Worm (Caenorhabditis elegans): ENCODE data around the gene kcc-1.
"Not testable (repeated sequence)": the region's sequence is repeated elsewhere in the genome, so short reads cannot be mapped to it uniquely, and the experiment has no call there.

The kcc-1 gene

DNA sequence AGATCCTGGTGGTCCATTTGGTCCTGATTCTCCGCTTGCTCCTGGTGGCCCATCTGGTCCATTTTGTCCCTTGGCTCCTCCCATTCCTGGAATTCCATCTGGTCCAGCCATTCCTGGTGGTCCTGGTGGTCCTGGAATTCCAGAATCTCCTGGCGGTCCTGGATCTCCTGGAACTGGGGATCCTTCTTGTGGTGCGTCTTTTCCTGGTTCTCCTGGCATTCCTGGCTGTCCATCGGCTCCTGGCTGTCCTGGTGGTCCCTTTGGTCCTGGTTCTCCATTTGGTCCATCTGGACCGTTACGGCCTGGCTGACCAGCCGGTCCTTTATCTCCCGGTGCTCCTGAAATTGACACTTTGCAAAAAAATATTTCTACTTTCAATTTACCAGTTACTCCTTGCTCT is 39.5 kb downstream of the kcc-1 start:
- TF ChIP-seq egrh-3 (GFP tag; IDR thresholded peaks at IDR 0.05) (peak; percentile 44; the same call in 1 of the 2 replicates), lsl-1 (GFP tag; optimal IDR thresholded peaks at IDR 0.05) (no peak), zfh-2 (GFP tag; conservative IDR thresholded peaks at IDR 0.05) (peak; percentile 76)

DNA sequence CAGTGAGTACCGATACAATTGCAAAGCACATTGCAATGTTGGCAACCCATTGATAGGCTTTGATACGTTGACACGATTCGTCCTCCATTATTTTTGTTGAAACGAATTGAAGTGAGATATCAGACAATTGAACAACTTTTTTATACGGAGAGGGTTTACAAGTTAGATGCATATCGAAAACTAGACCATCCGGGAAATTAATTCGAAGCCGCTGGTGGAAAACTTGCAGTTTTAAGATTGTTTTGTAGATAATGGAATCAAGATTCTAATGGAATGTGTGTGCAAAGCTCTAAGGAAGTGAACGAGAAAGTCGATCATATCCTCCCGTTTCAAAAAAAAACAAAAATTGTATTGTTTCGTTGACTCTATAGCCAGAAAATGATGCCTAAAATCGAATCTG is 40.5 kb downstream of the kcc-1 start, which contains the start of gene col-114:
col-114 (minus strand) TSS at position 101 of the 400 bp plus-strand sequence.
- no peak for TF ChIP-seq attf-5 (GFP tag; optimal IDR thresholded peaks at IDR 0.05)
- no peak for TF ChIP-seq T26A5.8 (tag; optimal IDR thresholded peaks at IDR 0.05)
- no peak for TF ChIP-seq ztf-6 (GFP tag; IDR thresholded peaks at IDR 0.05)
- no peak for TF ChIP-seq akir-1 (GFP tag; optimal IDR thresholded peaks at IDR 0.05)
- TF ChIP-seq snpc-1.1 (tag; optimal IDR thresholded peaks at IDR 0.05; ENCODE audit: insufficient read depth) = no peak
- TF ChIP-seq madf-3 (GFP tag; IDR thresholded peaks at IDR 0.05) = no peak
- no peak for TF ChIP-seq ztf-18 (tag; optimal IDR thresholded peaks at IDR 0.05)
- TF ChIP-seq ZK185.1 (tag; optimal IDR thresholded peaks at IDR 0.05; ENCODE audit: poor library complexity, severe bottlenecking) = no peak
- no peak for TF ChIP-seq tlf-1 (GFP tag; optimal IDR thresholded peaks at IDR 0.05)
- no peak for TF ChIP-seq snpc-4 (GFP tag; optimal IDR thresholded peaks at IDR 0.05)
- no peak for TF ChIP-seq snpc-4 (tag; optimal IDR thresholded peaks at IDR 0.05)
- no peak for TF ChIP-seq F49E8.2 (tag; optimal IDR thresholded peaks at IDR 0.05; ENCODE audit: insufficient read depth)
- no peak for TF ChIP-seq nfya-1 (tag; optimal IDR thresholded peaks at IDR 0.05; ENCODE audit: borderline replicate concordance, insufficient read depth)
- TF ChIP-seq hrde-1 (tag; optimal IDR thresholded peaks at IDR 0.05; ENCODE audit: borderline replicate concordance) = no peak
- TF ChIP-seq nhr-120 (GFP tag; IDR thresholded peaks at IDR 0.05) = no peak
- TF ChIP-seq sptf-2 (GFP tag; optimal IDR thresholded peaks at IDR 0.05) = no peak
- TF ChIP-seq mcd-1 (GFP tag; IDR thresholded peaks at IDR 0.05) = no peak
- no peak for TF ChIP-seq him-1 (tag; optimal IDR thresholded peaks at IDR 0.05)
- no peak for TF ChIP-seq lin-26 (GFP tag; IDR thresholded peaks at IDR 0.05)

- not testable (repeated sequence) for TF ChIP-seq unc-62 (GFP tag; optimal IDR thresholded peaks at IDR 0.05); Y56A3A.18 (GFP tag; IDR thresholded peaks at IDR 0.05); B0035.1 (tag; optimal IDR thresholded peaks at IDR 0.05)
These were observed 41.2 kb downstream of the kcc-1 start, which contains the start of gene D2024.1 for ce11 chrIV:7247243-7247642. TSS of gene D2024.1 (plus strand) at chrIV:7247543.

- no peak for TF ChIP-seq Y95B8A.8 (GFP tag; IDR thresholded peaks at IDR 0.05)
- no peak for TF ChIP-seq snpc-1.1 (tag; optimal IDR thresholded peaks at IDR 0.05; ENCODE audit: insufficient read depth)
- no peak for TF ChIP-seq D2030.7 (GFP tag; IDR thresholded peaks at IDR 0.05)
- no peak for TF ChIP-seq ceh-79 (tag; optimal IDR thresholded peaks at IDR 0.05)
- no peak for TF ChIP-seq madf-6 (GFP tag; IDR thresholded peaks at IDR 0.05)
- no peak for TF ChIP-seq nfya-2 (GFP tag; IDR thresholded peaks at IDR 0.05)
- TF ChIP-seq ekl-4 (GFP tag; IDR thresholded peaks at IDR 0.05) = no peak
- no peak for TF ChIP-seq repo-1 (tag; optimal IDR thresholded peaks at IDR 0.05)
- TF ChIP-seq ztf-25 (GFP tag; IDR thresholded peaks at IDR 0.05) = no peak
- TF ChIP-seq aptf-3 (GFP tag; IDR thresholded peaks at IDR 0.05) = no peak
- TF ChIP-seq T07F8.4 (tag; optimal IDR thresholded peaks at IDR 0.05) = no peak
- TF ChIP-seq Y67H2A.10 (GFP tag; conservative IDR thresholded peaks at IDR 0.05) = no peak
- TF ChIP-seq somi-1 (GFP tag; optimal IDR thresholded peaks at IDR 0.05) = no peak
- TF ChIP-seq bed-2 (GFP tag; IDR thresholded peaks at IDR 0.05) = no peak
These were observed 44.1 kb downstream of the kcc-1 start, which contains the start of gene D2024.18 for ce11 chrIV:7250158-7250557. TSS of gene D2024.18 (plus strand) at chrIV:7250458.
